Fruit fly (Drosophila melanogaster): ENCODE results near the gene CG31229.

dm6 chr3R:18619451-18619942 lies 48.2 kb upstream of the CG31229 start:
- TF ChIP-seq usp (GFP tag; optimal IDR thresholded peaks at IDR 0.05) (no peak), psq (GFP tag; optimal IDR thresholded peaks at IDR 0.05) (no peak), Hr78 (GFP tag; optimal IDR thresholded peaks at IDR 0.05) (no peak), fru (GFP tag; optimal IDR thresholded peaks at IDR 0.05) (no peak), jim (GFP tag; optimal IDR thresholded peaks at IDR 0.05) (no peak), Hnf4 (GFP tag; optimal IDR thresholded peaks at IDR 0.05) (no peak), pan (optimal IDR thresholded peaks at IDR 0.05) (no peak)
